ENCODE assay signal across 5 fruit fly cellular contexts in the genomic region with DNA sequence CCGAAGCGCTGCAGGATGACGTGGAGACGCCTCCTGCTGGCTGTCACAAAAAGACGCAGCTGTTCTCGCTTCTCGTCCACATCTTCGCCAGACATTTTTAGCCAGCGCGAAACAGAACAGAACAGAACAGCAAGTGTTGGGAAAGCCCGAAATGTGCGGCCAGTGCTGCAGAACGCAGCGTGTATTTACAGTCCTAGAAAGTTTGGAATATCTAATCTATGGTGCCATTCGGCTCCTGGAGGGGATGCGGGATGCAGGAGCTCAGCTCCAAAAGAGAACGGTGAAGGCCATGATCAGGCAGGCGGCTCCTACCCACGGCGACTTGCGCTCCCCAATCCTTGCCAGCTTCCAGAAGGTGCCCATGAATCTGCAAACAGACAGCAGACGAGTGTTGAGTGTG.
A peak's percentile ranks its signal among the peaks of the same experiment; 100 is the strongest.
TF ChIP-seq lines count a peak whose summit lies in the region.

A gene (minus strand): TSS at position 117 of the 400 bp plus-strand sequence.

- no peak for TF ChIP-seq CTCF in whole organism, embryonic (GFP tag; optimal IDR thresholded peaks at IDR 0.05; lab: Kevin White, UChicago)

TF ChIP-seq in whole organism, adult, 20 proteins besides CTCF, POLR2A, EP300 and RAD21 (continues in another document):
- TF ChIP-seq CG7101 (tag; optimal IDR thresholded peaks at IDR 0.05; lab: Kevin White, UChicago), result peak; percentile 33
- TF ChIP-seq CG12768 (GFP tag; optimal IDR thresholded peaks at IDR 0.05; lab: Kevin White, UChicago), result peak; percentile 20
- TF ChIP-seq tj (GFP tag; optimal IDR thresholded peaks at IDR 0.05; lab: Kevin White, UChicago), result no peak
- TF ChIP-seq pad (GFP tag; optimal IDR thresholded peaks at IDR 0.05; lab: Kevin White, UChicago), result peak; percentile 61
- TF ChIP-seq CG1620 (GFP tag; optimal IDR thresholded peaks at IDR 0.05; lab: Kevin White, UChicago), result peak; percentile 47
- TF ChIP-seq Mnt (GFP tag; optimal IDR thresholded peaks at IDR 0.05; lab: Kevin White, UChicago), result peak; percentile 59
- TF ChIP-seq Hr96 (GFP tag; optimal IDR thresholded peaks at IDR 0.05; lab: Kevin White, UChicago), result no peak
- TF ChIP-seq CG11617 (GFP tag; optimal IDR thresholded peaks at IDR 0.05; lab: Kevin White, UChicago), result peak; percentile 29
- no peak for TF ChIP-seq CG7045 (GFP tag; optimal IDR thresholded peaks at IDR 0.05; lab: Kevin White, UChicago)
- peak; percentile 6 for TF ChIP-seq Crg-1 (GFP tag; optimal IDR thresholded peaks at IDR 0.05; lab: Kevin White, UChicago)
- no peak for TF ChIP-seq toe (GFP tag; optimal IDR thresholded peaks at IDR 0.05; lab: Kevin White, UChicago)
- TF ChIP-seq kay (GFP tag; lab: Kevin White, UChicago; ENCODE audit: borderline replicate concordance), result no peak
- no peak for TF ChIP-seq Clk (GFP tag; optimal IDR thresholded peaks at IDR 0.05; lab: Kevin White, UChicago)
- TF ChIP-seq CG5204 (GFP tag; optimal IDR thresholded peaks at IDR 0.05; lab: Kevin White, UChicago), result no peak
- peak; percentile 16 for TF ChIP-seq CG14711 (tag; optimal IDR thresholded peaks at IDR 0.05; lab: Kevin White, UChicago)
- no peak for TF ChIP-seq cnc (optimal IDR thresholded peaks at IDR 0.05; lab: Kevin White, UChicago)
- no peak for TF ChIP-seq bab1 (GFP tag; optimal IDR thresholded peaks at IDR 0.05; lab: Kevin White, UChicago)
- no peak for TF ChIP-seq CG33017 (tag; optimal IDR thresholded peaks at IDR 0.05; lab: Kevin White, UChicago)

TF ChIP-seq in whole organism, embryonic, 481 proteins besides CTCF, POLR2A, EP300 and RAD21 (continues in another document):
- TF ChIP-seq CG9932 (GFP tag; IDR thresholded peaks at IDR 0.05; lab: Robert Waterston, UW), result peak; percentile 20; the same call in 1 of the 2 replicates
- peak; percentile 25 for TF ChIP-seq Ets97D (GFP tag; optimal IDR thresholded peaks at IDR 0.05; lab: Kevin White, UChicago)
- TF ChIP-seq bab2 (GFP tag; optimal IDR thresholded peaks at IDR 0.05; lab: Kevin White, UChicago), result peak; percentile 15
- peak; percentile 50 for TF ChIP-seq Rfx (GFP tag; IDR thresholded peaks at IDR 0.05; lab: Robert Waterston, UW)
- TF ChIP-seq Dref (GFP tag; IDR thresholded peaks at IDR 0.05; lab: Robert Waterston, UW), result no peak
- TF ChIP-seq CG13894 (tag; optimal IDR thresholded peaks at IDR 0.05; lab: Kevin White, UChicago), result no peak
- no peak for TF ChIP-seq D19B (GFP tag; optimal IDR thresholded peaks at IDR 0.05; lab: Kevin White, UChicago)
- peak in 1 of 2 experiments; percentile 11 for TF ChIP-seq insv (GFP tag; optimal IDR thresholded peaks at IDR 0.05; lab: Kevin White, UChicago)
- TF ChIP-seq nmo (GFP tag; optimal IDR thresholded peaks at IDR 0.05; lab: Kevin White, UChicago), result no peak
- TF ChIP-seq YL-1 (GFP tag; optimal IDR thresholded peaks at IDR 0.05; lab: Kevin White, UChicago), result peak; percentile 13
- peak; percentile 39 for TF ChIP-seq MESR4 (GFP tag; optimal IDR thresholded peaks at IDR 0.05; lab: Kevin White, UChicago)
- TF ChIP-seq Gug (GFP tag; IDR thresholded peaks at IDR 0.05; lab: Robert Waterston, UW), result no peak
- TF ChIP-seq Fer1 (GFP tag; optimal IDR thresholded peaks at IDR 0.05; lab: Kevin White, UChicago), result peak; percentile 4
- TF ChIP-seq Dip3 (GFP tag; optimal IDR thresholded peaks at IDR 0.05; lab: Kevin White, UChicago), result no peak
- peak; percentile 34 for TF ChIP-seq her (GFP tag; optimal IDR thresholded peaks at IDR 0.05; lab: Kevin White, UChicago)
- peak; percentile 22 for TF ChIP-seq CG12659 (GFP tag; optimal IDR thresholded peaks at IDR 0.05; lab: Kevin White, UChicago)
- TF ChIP-seq kay (GFP tag; optimal IDR thresholded peaks at IDR 0.05; lab: Kevin White, UChicago), result no peak

TF ChIP-seq in whole organism, prepupa, 60 proteins besides CTCF, POLR2A, EP300 and RAD21:
- TF ChIP-seq esn (GFP tag; optimal IDR thresholded peaks at IDR 0.05; lab: Kevin White, UChicago), result peak; percentile 51
- peak in 1 of 2 experiments; percentile 18 for TF ChIP-seq ss (GFP tag; optimal IDR thresholded peaks at IDR 0.05; lab: Kevin White, UChicago)
- peak; percentile 35 for TF ChIP-seq cyc (GFP tag; optimal IDR thresholded peaks at IDR 0.05; lab: Kevin White, UChicago)
- TF ChIP-seq CG10631 (GFP tag; optimal IDR thresholded peaks at IDR 0.05; lab: Kevin White, UChicago), result no peak
- peak; percentile 65 for TF ChIP-seq Eip78C (GFP tag; lab: Kevin White, UChicago)
- TF ChIP-seq CG31627 (GFP tag; optimal IDR thresholded peaks at IDR 0.05; lab: Kevin White, UChicago), result peak; percentile 3
- peak; percentile 31 for TF ChIP-seq lz (GFP tag; optimal IDR thresholded peaks at IDR 0.05; lab: Kevin White, UChicago)
- no peak for TF ChIP-seq CG15336 (GFP tag; IDR thresholded peaks at IDR 0.05; lab: Robert Waterston, UW)
- no peak for TF ChIP-seq spab (GFP tag; optimal IDR thresholded peaks at IDR 0.05; lab: Kevin White, UChicago)
- peak; percentile 35 for TF ChIP-seq topi (GFP tag; optimal IDR thresholded peaks at IDR 0.05; lab: Kevin White, UChicago)
- no peak for TF ChIP-seq CG32006 (GFP tag; optimal IDR thresholded peaks at IDR 0.05; lab: Kevin White, UChicago)
- no peak for TF ChIP-seq CG3919 (GFP tag; optimal IDR thresholded peaks at IDR 0.05; lab: Kevin White, UChicago)

TF ChIP-seq in whole organism, pupa, 21 proteins besides CTCF, POLR2A, EP300 and RAD21:
- no peak for TF ChIP-seq Ets98B (GFP tag; IDR thresholded peaks at IDR 0.05; lab: Robert Waterston, UW)
- no peak for TF ChIP-seq CG14655 (GFP tag; optimal IDR thresholded peaks at IDR 0.05; lab: Kevin White, UChicago)
- TF ChIP-seq CG15710 (tag; optimal IDR thresholded peaks at IDR 0.05; lab: Kevin White, UChicago), result no peak
- TF ChIP-seq CG4496 (GFP tag; IDR thresholded peaks at IDR 0.05; lab: Robert Waterston, UW), result 0 out of 3 replicates have a peak, but pooled peaks have one; percentile 14
- no peak for TF ChIP-seq CG32121 (GFP tag; IDR thresholded peaks at IDR 0.05; lab: Robert Waterston, UW)
- TF ChIP-seq CG8159 (tag; optimal IDR thresholded peaks at IDR 0.05; lab: Kevin White, UChicago), result no peak
- TF ChIP-seq gl (tag; optimal IDR thresholded peaks at IDR 0.05; lab: Kevin White, UChicago), result no peak
- TF ChIP-seq CG8301 (tag; optimal IDR thresholded peaks at IDR 0.05; lab: Kevin White, UChicago), result no peak
- no peak for TF ChIP-seq CG34367 (tag; optimal IDR thresholded peaks at IDR 0.05; lab: Kevin White, UChicago)

TF ChIP-seq in whole organism, wandering third instar larva, 38 proteins besides CTCF, POLR2A, EP300 and RAD21:
- peak; percentile 25 for TF ChIP-seq HLH106 (tag; optimal IDR thresholded peaks at IDR 0.05; lab: Kevin White, UChicago)
- peak; percentile 18 for TF ChIP-seq OdsH (GFP tag; optimal IDR thresholded peaks at IDR 0.05; lab: Kevin White, UChicago)
- TF ChIP-seq dsf (GFP tag; optimal IDR thresholded peaks at IDR 0.05; lab: Kevin White, UChicago; ENCODE audit: borderline replicate concordance), result no peak
- peak; percentile 18 for TF ChIP-seq Sp1 (GFP tag; optimal IDR thresholded peaks at IDR 0.05; lab: Kevin White, UChicago)
- no peak for TF ChIP-seq Dif (GFP tag; optimal IDR thresholded peaks at IDR 0.05; lab: Kevin White, UChicago; ENCODE audit: partially characterized antibody)
- peak; percentile 50 for TF ChIP-seq rgr (GFP tag; optimal IDR thresholded peaks at IDR 0.05; lab: Kevin White, UChicago)
- no peak for TF ChIP-seq Jra (GFP tag; optimal IDR thresholded peaks at IDR 0.05; lab: Kevin White, UChicago)
- peak; percentile 26 for TF ChIP-seq Hr83 (GFP tag; optimal IDR thresholded peaks at IDR 0.05; lab: Kevin White, UChicago; ENCODE audit: poor library complexity, severe bottlenecking)
- TF ChIP-seq Hnf4 (GFP tag; optimal IDR thresholded peaks at IDR 0.05; lab: Kevin White, UChicago), result no peak
- no peak for TF ChIP-seq CG9705 (GFP tag; optimal IDR thresholded peaks at IDR 0.05; lab: Kevin White, UChicago)
- peak; percentile 13 for TF ChIP-seq ey (GFP tag; optimal IDR thresholded peaks at IDR 0.05; lab: Kevin White, UChicago)
- TF ChIP-seq lola (GFP tag; optimal IDR thresholded peaks at IDR 0.05; lab: Kevin White, UChicago), result no peak
- TF ChIP-seq pan (optimal IDR thresholded peaks at IDR 0.05; lab: Kevin White, UChicago), result no peak
